Worm (Caenorhabditis elegans): ENCODE measurements around the gene fbxb-82.
"Not testable (repeated sequence)": the region's sequence is repeated elsewhere in the genome, so short reads cannot be mapped to it uniquely, and the experiment has no call there.

Gene fbxb-82

DNA sequence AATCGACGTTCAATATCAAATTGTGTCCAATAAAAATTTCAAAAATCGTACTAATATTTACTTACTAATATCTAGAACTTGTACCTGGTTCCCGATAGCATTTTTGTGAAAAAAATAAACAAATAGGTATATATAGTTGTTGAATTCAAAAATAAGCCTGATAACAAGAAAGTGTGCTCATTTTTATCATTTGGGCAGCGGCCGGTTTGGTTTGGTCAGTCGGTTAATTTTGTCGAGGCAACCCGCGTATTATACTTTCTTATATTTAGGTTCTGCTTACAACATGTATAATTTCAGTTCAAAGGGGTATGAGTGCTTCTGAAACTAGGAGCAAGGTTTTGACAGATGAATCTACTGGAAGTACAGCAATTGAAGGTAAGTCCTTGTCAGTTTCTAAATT, 12.4 kb downstream of the fbxb-82 start, which contains the start of the genes nhr-280 and C29F9.2:
TSS of gene nhr-280 (minus strand) at position 101 of the 400 bp plus-strand sequence.
TSS of gene C29F9.2 (plus strand) at position 298 of the 400 bp plus-strand sequence.
- TF ChIP-seq egl-27 (tag; optimal IDR thresholded peaks at IDR 0.05) = no peak
- no peak for TF ChIP-seq nhr-12 (tag; optimal IDR thresholded peaks at IDR 0.05)
- TF ChIP-seq elt-2 (tag; optimal IDR thresholded peaks at IDR 0.05) = peak; percentile 38
- peak; percentile 38 for TF ChIP-seq pha-4 (tag; optimal IDR thresholded peaks at IDR 0.05)
- no peak for TF ChIP-seq ceh-82 (tag; optimal IDR thresholded peaks at IDR 0.05)

DNA sequence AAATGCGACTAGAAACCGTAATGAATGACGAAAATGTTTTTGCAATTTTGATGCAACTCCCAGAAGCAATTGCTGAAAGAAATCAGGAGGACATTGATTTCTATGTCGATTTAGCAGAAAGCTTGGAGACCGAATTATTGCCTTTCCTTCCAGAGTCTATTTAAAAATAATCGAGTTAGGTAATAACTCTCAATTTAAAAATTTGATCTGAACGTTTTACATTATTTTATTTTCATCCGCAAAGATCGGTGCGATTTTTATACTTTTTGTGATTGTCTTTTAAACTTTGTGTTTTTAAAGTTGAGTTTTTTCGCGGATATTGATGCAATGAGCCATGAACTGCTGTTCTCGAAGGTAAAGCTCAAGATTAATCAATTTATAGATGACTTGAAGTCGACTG, 18.5 kb downstream of the fbxb-82 start, which contains the start of gene pals-23:
TSS of gene pals-23 (plus strand) at position 301 of the 400 bp plus-strand sequence.
- TF ChIP-seq eor-1 (tag; optimal IDR thresholded peaks at IDR 0.05) = no peak
- TF ChIP-seq nhr-11 (tag; optimal IDR thresholded peaks at IDR 0.05) = no peak
- no peak for TF ChIP-seq sea-2 (GFP tag; optimal IDR thresholded peaks at IDR 0.05)
- no peak for TF ChIP-seq nhr-76 (tag; optimal IDR thresholded peaks at IDR 0.05)
- TF ChIP-seq fkh-2 (tag; optimal IDR thresholded peaks at IDR 0.05) = no peak
- no peak for TF ChIP-seq nhr-77 (tag; optimal IDR thresholded peaks at IDR 0.05)
- no peak for TF ChIP-seq egl-5 (tag; optimal IDR thresholded peaks at IDR 0.05)
- no peak for TF ChIP-seq unc-62 (GFP tag; optimal IDR thresholded peaks at IDR 0.05)
- no peak for TF ChIP-seq ceh-16 (tag; optimal IDR thresholded peaks at IDR 0.05)
- no peak for TF ChIP-seq ceh-82 (tag; optimal IDR thresholded peaks at IDR 0.05)
- TF ChIP-seq ZK546.5 (tag; optimal IDR thresholded peaks at IDR 0.05) = no peak
- TF ChIP-seq unc-39 (tag; optimal IDR thresholded peaks at IDR 0.05) = no peak
- no peak for TF ChIP-seq ztf-4 (tag; optimal IDR thresholded peaks at IDR 0.05)
- no peak for TF ChIP-seq lin-15B (tag; optimal IDR thresholded peaks at IDR 0.05)
- TF ChIP-seq nhr-25 (tag; optimal IDR thresholded peaks at IDR 0.05) = no peak

DNA sequence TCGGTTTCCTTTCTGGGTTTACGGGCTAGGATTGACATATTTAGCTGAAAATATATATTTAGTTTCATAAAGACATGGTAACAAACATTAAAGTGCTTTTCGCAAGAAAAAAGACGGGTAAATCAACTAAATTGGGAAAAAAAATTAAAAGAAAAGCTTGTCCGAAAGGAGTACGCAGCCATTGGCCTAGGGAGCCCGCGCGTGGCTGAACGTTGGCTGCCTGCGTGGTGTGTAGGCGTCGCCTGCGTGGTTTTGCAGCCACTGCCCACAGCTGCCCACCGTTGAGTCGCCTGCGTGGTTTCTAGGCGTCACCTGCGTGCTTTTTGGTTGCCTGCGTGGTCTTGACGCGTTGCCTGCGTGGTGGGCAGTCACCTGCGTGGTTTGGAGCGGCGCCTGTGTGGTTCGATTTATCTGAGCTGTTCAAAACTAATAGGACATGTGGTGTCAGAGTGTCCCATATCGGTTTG, 21.0 kb downstream of the fbxb-82 start, which contains the start of gene C29F9.12:
TSS of gene C29F9.12 (minus strand) at position 51 of the 467 bp plus-strand sequence.
- TF ChIP-seq pqm-1, unc-39, egl-27 (tag; optimal IDR thresholded peaks at IDR 0.05): not testable (repeated sequence)

DNA sequence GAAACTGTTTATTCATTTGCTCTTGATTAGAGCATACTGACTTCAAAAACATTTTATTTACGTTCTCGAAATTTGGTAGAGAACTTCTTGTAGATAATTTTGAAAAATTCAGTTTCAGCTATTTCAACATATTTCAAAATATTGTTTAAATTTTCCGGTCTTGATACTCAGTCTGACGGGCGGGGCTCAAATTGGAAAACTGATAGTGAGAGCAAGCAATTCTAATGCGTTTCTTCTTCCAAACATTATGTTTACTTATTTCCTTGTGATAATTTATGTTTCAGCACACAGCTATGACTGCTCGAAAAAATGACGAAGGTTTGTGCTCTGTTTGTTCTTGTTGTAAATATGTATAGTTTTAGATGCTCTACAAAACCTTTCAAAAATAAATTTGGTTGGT, 22.8 kb downstream of the fbxb-82 start, which contains the start of gene pals-24:
TSS of gene pals-24 (plus strand) at position 237 of the 400 bp plus-strand sequence.
- TF ChIP-seq egl-5 (tag; optimal IDR thresholded peaks at IDR 0.05) (no peak), ZK546.5 (tag; optimal IDR thresholded peaks at IDR 0.05) (no peak), daf-12 (tag; optimal IDR thresholded peaks at IDR 0.05) (no peak), pha-4 (tag; optimal IDR thresholded peaks at IDR 0.05) (peak; percentile 58), pqm-1 (tag; optimal IDR thresholded peaks at IDR 0.05) (peak; percentile 87), nhr-76 (tag; optimal IDR thresholded peaks at IDR 0.05) (no peak), egl-27 (tag; optimal IDR thresholded peaks at IDR 0.05) (no peak), fos-1 (tag; optimal IDR thresholded peaks at IDR 0.05) (no peak), nhr-67 (tag; optimal IDR thresholded peaks at IDR 0.05) (no peak), nfya-1 (tag; optimal IDR thresholded peaks at IDR 0.05; ENCODE audit: insufficient read depth) (no peak), mml-1 (tag; optimal IDR thresholded peaks at IDR 0.05) (no peak), elt-2 (tag; optimal IDR thresholded peaks at IDR 0.05) (peak; percentile 84), elt-3 (tag; optimal IDR thresholded peaks at IDR 0.05) (no peak), jun-1 (tag; optimal IDR thresholded peaks at IDR 0.05) (peak; percentile 46), nhr-77 (tag; optimal IDR thresholded peaks at IDR 0.05) (no peak), R02D3.7 (tag; optimal IDR thresholded peaks at IDR 0.05) (no peak), sea-2 (GFP tag; optimal IDR thresholded peaks at IDR 0.05) (no peak)

DNA sequence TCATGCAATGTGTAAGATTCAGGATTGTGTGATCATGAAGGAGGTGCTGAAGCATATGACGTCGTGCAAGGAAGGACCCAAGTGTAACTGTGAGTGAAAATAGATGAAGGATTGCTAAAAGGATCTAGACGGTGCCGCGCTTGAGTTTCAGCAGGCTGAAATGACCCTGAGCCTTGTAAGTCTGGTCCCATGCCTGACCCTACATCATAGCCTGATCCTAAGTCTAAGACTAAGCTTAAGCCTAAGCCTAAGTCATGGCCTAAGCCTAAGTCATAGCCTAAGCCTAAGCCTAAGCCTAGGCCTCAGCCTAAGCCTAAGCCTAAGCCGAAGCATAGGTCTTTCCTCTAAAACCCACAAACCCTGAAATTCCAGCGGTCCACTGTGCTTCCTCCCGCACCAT, 25.2 kb downstream of the fbxb-82 start:
- TF ChIP-seq pqm-1 (tag; optimal IDR thresholded peaks at IDR 0.05) = no peak
- no peak for TF ChIP-seq egl-27 (tag; optimal IDR thresholded peaks at IDR 0.05)
- no peak for TF ChIP-seq skn-1 (tag; optimal IDR thresholded peaks at IDR 0.05)
- no peak for TF ChIP-seq nhr-12 (tag; optimal IDR thresholded peaks at IDR 0.05)
- no peak for TF ChIP-seq mml-1 (tag; optimal IDR thresholded peaks at IDR 0.05)
- no peak for TF ChIP-seq fos-1 (tag; optimal IDR thresholded peaks at IDR 0.05)
- no peak for TF ChIP-seq nhr-11 (tag; optimal IDR thresholded peaks at IDR 0.05)
- no peak for TF ChIP-seq zag-1 (tag; optimal IDR thresholded peaks at IDR 0.05)
- no peak for TF ChIP-seq nhr-76 (tag; optimal IDR thresholded peaks at IDR 0.05)
- no peak for TF ChIP-seq jun-1 (tag; optimal IDR thresholded peaks at IDR 0.05)
- no peak for TF ChIP-seq egl-5 (tag; optimal IDR thresholded peaks at IDR 0.05)
- TF ChIP-seq nhr-23 (tag; optimal IDR thresholded peaks at IDR 0.05) = no peak
- TF ChIP-seq nhr-77 (tag; optimal IDR thresholded peaks at IDR 0.05) = no peak
- TF ChIP-seq daf-12 (tag; optimal IDR thresholded peaks at IDR 0.05) = no peak
- no peak for TF ChIP-seq lsy-12 (tag; optimal IDR thresholded peaks at IDR 0.05)
- TF ChIP-seq nhr-67 (tag; optimal IDR thresholded peaks at IDR 0.05) = no peak
- TF ChIP-seq mdl-1 (tag; optimal IDR thresholded peaks at IDR 0.05) = no peak
- no peak for TF ChIP-seq ztf-11 (tag; optimal IDR thresholded peaks at IDR 0.05)
- no peak for TF ChIP-seq R02D3.7 (tag; optimal IDR thresholded peaks at IDR 0.05)
- no peak for TF ChIP-seq lin-39 (tag; optimal IDR thresholded peaks at IDR 0.05)
